Worm (Caenorhabditis elegans) whole organism, L2 larva: ENCODE measurements around the gene cest-34.

Experiments used
- ama-1 ChIP-seq: fragments of 150-350 bp; optimal IDR thresholded peaks from 2 replicates; lab custom pipeline; 2018; ENCODE audit warnings: inconsistent platforms
- ceh-16 ChIP-seq: fragments of 150-350 bp; optimal IDR thresholded peaks from 2 replicates; lab custom pipeline; 2014; ENCODE audit warnings: missing biosample characterization, missing genetic modification characterization
- elt-1 ChIP-seq: fragments of 150-350 bp; optimal IDR thresholded peaks from 2 replicates; lab custom pipeline; 2014; ENCODE audit warnings: missing biosample characterization, missing genetic modification characterization
- lin-39 ChIP-seq: fragments of 150-350 bp; optimal IDR thresholded peaks from 2 replicates; lab custom pipeline; 2014; ENCODE audit warnings: missing biosample characterization, missing genetic modification reagents, missing genetic modification characterization
- nhr-11 ChIP-seq: fragments of 150-350 bp; optimal IDR thresholded peaks from 2 replicates; lab custom pipeline; 2014; ENCODE audit warnings: missing biosample characterization, missing genetic modification characterization
- nhr-12 ChIP-seq: fragments of 150-350 bp; optimal IDR thresholded peaks from 2 replicates; lab custom pipeline; 2014; ENCODE audit warnings: missing biosample characterization, missing genetic modification characterization
- nhr-129 ChIP-seq: fragments of 150-350 bp; optimal IDR thresholded peaks from 2 replicates; lab custom pipeline; 2014; ENCODE audit warnings: missing biosample characterization, missing genetic modification characterization
- nhr-23 ChIP-seq: fragments of 150-350 bp; optimal IDR thresholded peaks from 2 replicates; lab custom pipeline; 2014; ENCODE audit warnings: missing biosample characterization, missing genetic modification reagents, missing genetic modification characterization
- nhr-237 ChIP-seq: fragments of 150-350 bp; optimal IDR thresholded peaks from 2 replicates; lab custom pipeline; 2014; ENCODE audit warnings: missing biosample characterization, missing genetic modification characterization
- nhr-77 ChIP-seq: fragments of 150-350 bp; optimal IDR thresholded peaks from 2 replicates; lab custom pipeline; 2014; ENCODE audit warnings: missing biosample characterization, missing genetic modification characterization
- peb-1 ChIP-seq: fragments of 150-350 bp; optimal IDR thresholded peaks from 2 replicates; lab custom pipeline; 2014; ENCODE audit warnings: missing biosample characterization, missing genetic modification characterization
- skn-1 ChIP-seq: sonication (generic microtip); optimal IDR thresholded peaks from 2 replicates; lab custom pipeline; 2017; ENCODE audit warnings: missing biosample characterization, missing genetic modification characterization
- unc-62 ChIP-seq: fragments of 150-350 bp; optimal IDR thresholded peaks from 2 replicates; lab custom pipeline; 2014; ENCODE audit warnings: missing biosample characterization, missing genetic modification reagents, missing genetic modification characterization
- ztf-11 ChIP-seq: sonication (generic microtip); optimal IDR thresholded peaks from 2 replicates; lab custom pipeline; 2017; ENCODE audit warnings: missing biosample characterization, missing genetic modification characterization

DNA sequence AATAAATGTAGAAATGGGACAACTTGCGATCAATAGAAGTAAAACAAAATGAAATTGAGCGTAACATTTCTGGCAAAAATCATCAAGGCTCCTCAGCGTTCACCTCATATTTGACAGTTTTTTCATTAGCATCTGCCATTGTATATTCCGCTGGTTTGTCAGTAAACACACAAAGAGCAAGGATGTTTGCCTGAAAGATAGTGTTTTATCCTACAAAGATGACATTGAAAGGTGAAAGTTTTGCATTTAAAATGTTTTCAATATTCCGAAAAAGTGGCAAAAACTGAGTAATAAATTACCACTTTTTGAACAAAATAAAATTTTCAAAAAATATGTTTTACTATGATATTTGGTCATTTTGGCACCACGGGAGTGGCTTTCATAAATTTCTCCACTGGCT, 9.4 kb downstream of the cest-34 start:
- TF ChIP-seq ceh-16 (tag; lab: Kevin White, UChicago) (no peak), lin-39 (tag; lab: Kevin White, UChicago) (no peak), nhr-77 (no peak), nhr-12 (tag; lab: Kevin White, UChicago) (no peak), peb-1 (tag; lab: Kevin White, UChicago) (no peak), elt-1 (no peak), skn-1 (tag; lab: Kevin White, UChicago) (no peak), nhr-11 (tag; lab: Kevin White, UChicago) (no peak), ama-1 (lab: Kevin White, UChicago) (no peak), nhr-237 (tag; lab: Kevin White, UChicago) (no peak), unc-62 (GFP tag; lab: Kevin White, UChicago) (no peak), nhr-23 (tag; lab: Kevin White, UChicago) (no peak), nhr-129 (tag; lab: Kevin White, UChicago) (no peak), ztf-11 (tag; lab: Kevin White, UChicago) (no peak)
